Fruit fly (Drosophila melanogaster): Measurements from ENCODE around the gene SIDL.

Gene SIDL

dm6 chr3R:15218824-15219576 is at the start of gene SIDL, which contains the start of gene CG12241:
TSS of gene SIDL (minus strand) at chr3R:15218874.
TSS of gene CG12241 (plus strand) at chr3R:15219256.
- TF ChIP-seq CG7101 (tag; optimal IDR thresholded peaks at IDR 0.05), result peak; percentile 89
- TF ChIP-seq CG1620 (GFP tag; optimal IDR thresholded peaks at IDR 0.05), result peak; percentile 83
- TF ChIP-seq CG7045 (GFP tag; optimal IDR thresholded peaks at IDR 0.05), result peak; percentile 93
- TF ChIP-seq ovo (GFP tag; optimal IDR thresholded peaks at IDR 0.05), result no peak
- peak; percentile 96 for TF ChIP-seq CG12768 (GFP tag; optimal IDR thresholded peaks at IDR 0.05)
- TF ChIP-seq CG33017 (tag; optimal IDR thresholded peaks at IDR 0.05), result peak; percentile 89
- peak; percentile 87 for TF ChIP-seq Clk (GFP tag; optimal IDR thresholded peaks at IDR 0.05)
- TF ChIP-seq Crg-1 (GFP tag; optimal IDR thresholded peaks at IDR 0.05), result peak; percentile 53
- TF ChIP-seq CG5204 (GFP tag; optimal IDR thresholded peaks at IDR 0.05), result no peak
- TF ChIP-seq pad (GFP tag; optimal IDR thresholded peaks at IDR 0.05), result peak; percentile 83
- peak; percentile 91 for TF ChIP-seq CG14711 (tag; optimal IDR thresholded peaks at IDR 0.05)
- TF ChIP-seq toe (GFP tag; optimal IDR thresholded peaks at IDR 0.05), result peak; percentile 95
- peak; percentile 74 for TF ChIP-seq bab1 (GFP tag; optimal IDR thresholded peaks at IDR 0.05)
- TF ChIP-seq CG11617 (GFP tag; optimal IDR thresholded peaks at IDR 0.05), result peak; percentile 87
- TF ChIP-seq cnc (optimal IDR thresholded peaks at IDR 0.05), result no peak
- TF ChIP-seq cic (GFP tag; optimal IDR thresholded peaks at IDR 0.05), result peak; percentile 48
- no peak for TF ChIP-seq kay (GFP tag; ENCODE audit: borderline replicate concordance)
- peak; percentile 54 for TF ChIP-seq tj (GFP tag; optimal IDR thresholded peaks at IDR 0.05)
- TF ChIP-seq Mnt (GFP tag; optimal IDR thresholded peaks at IDR 0.05), result peak; percentile 82
- TF ChIP-seq Hr96 (GFP tag; optimal IDR thresholded peaks at IDR 0.05), result no peak

dm6 chr3R:15268426-15268825 is 49.8 kb upstream of the SIDL start, which contains the start of the genes CG14864 and Zip88E:
TSS of gene CG14864 (minus strand) at chr3R:15268538.
TSS of gene Zip88E (plus strand) at chr3R:15268662.
- TF ChIP-seq ovo (GFP tag; optimal IDR thresholded peaks at IDR 0.05) (no peak), CG33017 (tag; optimal IDR thresholded peaks at IDR 0.05) (no peak), bab1 (GFP tag; optimal IDR thresholded peaks at IDR 0.05) (peak; percentile 16)

- TF ChIP-seq toe (GFP tag; optimal IDR thresholded peaks at IDR 0.05) (no peak), Crg-1 (GFP tag; optimal IDR thresholded peaks at IDR 0.05) (peak; percentile 17), bab1 (GFP tag; optimal IDR thresholded peaks at IDR 0.05) (peak; percentile 74), CG7101 (tag; optimal IDR thresholded peaks at IDR 0.05) (peak; percentile 46), CG14711 (tag; optimal IDR thresholded peaks at IDR 0.05) (peak; percentile 59), CG7045 (GFP tag; optimal IDR thresholded peaks at IDR 0.05) (no peak), Clk (GFP tag; optimal IDR thresholded peaks at IDR 0.05) (no peak), Mnt (GFP tag; optimal IDR thresholded peaks at IDR 0.05) (peak; percentile 60), tj (GFP tag; optimal IDR thresholded peaks at IDR 0.05) (no peak), pad (GFP tag; optimal IDR thresholded peaks at IDR 0.05) (no peak), ovo (GFP tag; optimal IDR thresholded peaks at IDR 0.05) (no peak), CG1620 (GFP tag; optimal IDR thresholded peaks at IDR 0.05) (peak; percentile 20), cnc (optimal IDR thresholded peaks at IDR 0.05) (no peak), cic (GFP tag; optimal IDR thresholded peaks at IDR 0.05) (no peak), kay (GFP tag; ENCODE audit: borderline replicate concordance) (no peak), Hr96 (GFP tag; optimal IDR thresholded peaks at IDR 0.05) (no peak), CG12768 (GFP tag; optimal IDR thresholded peaks at IDR 0.05) (no peak), CG11617 (GFP tag; optimal IDR thresholded peaks at IDR 0.05) (peak; percentile 51), CG33017 (tag; optimal IDR thresholded peaks at IDR 0.05) (peak; percentile 43), CG5204 (GFP tag; optimal IDR thresholded peaks at IDR 0.05) (no peak)
Measured at dm6 chr3R:15265406-15266040, 46.8 kb upstream of the SIDL start, which contains the start of gene ATPsynO. TSS of gene ATPsynO (plus strand) at chr3R:15265591.

- TF ChIP-seq CG33017 (tag; optimal IDR thresholded peaks at IDR 0.05) (no peak), CG1620 (GFP tag; optimal IDR thresholded peaks at IDR 0.05) (no peak), CG7045 (GFP tag; optimal IDR thresholded peaks at IDR 0.05) (no peak), Crg-1 (GFP tag; optimal IDR thresholded peaks at IDR 0.05) (no peak), toe (GFP tag; optimal IDR thresholded peaks at IDR 0.05) (no peak), CG12768 (GFP tag; optimal IDR thresholded peaks at IDR 0.05) (no peak)
Measured at dm6 chr3R:15263946-15264345, 45.3 kb upstream of the SIDL start.

dm6 chr3R:15262710-15263672 is 44.3 kb upstream of the SIDL start, which contains the start of the genes eIF2gamma and Set:
TSS of gene eIF2gamma (minus strand) at chr3R:15263458.
TSS of gene Set (plus strand) at chr3R:15263552.
- TF ChIP-seq CG5204 (GFP tag; optimal IDR thresholded peaks at IDR 0.05) (no peak), CG7101 (tag; optimal IDR thresholded peaks at IDR 0.05) (peak; percentile 61), bab1 (GFP tag; optimal IDR thresholded peaks at IDR 0.05) (peak; percentile 55), CG14711 (tag; optimal IDR thresholded peaks at IDR 0.05) (peak; percentile 26), pad (GFP tag; optimal IDR thresholded peaks at IDR 0.05) (peak; percentile 63), CG7045 (GFP tag; optimal IDR thresholded peaks at IDR 0.05) (no peak), Clk (GFP tag; optimal IDR thresholded peaks at IDR 0.05) (peak; percentile 60), Crg-1 (GFP tag; optimal IDR thresholded peaks at IDR 0.05) (peak; percentile 30), CG1620 (GFP tag; optimal IDR thresholded peaks at IDR 0.05) (peak; percentile 68), CG11617 (GFP tag; optimal IDR thresholded peaks at IDR 0.05) (no peak), CG12768 (GFP tag; optimal IDR thresholded peaks at IDR 0.05) (peak; percentile 41), cic (GFP tag; optimal IDR thresholded peaks at IDR 0.05) (no peak), ovo (GFP tag; optimal IDR thresholded peaks at IDR 0.05) (peak; percentile 47), CG33017 (tag; optimal IDR thresholded peaks at IDR 0.05) (peak; percentile 29), Hr96 (GFP tag; optimal IDR thresholded peaks at IDR 0.05) (no peak), tj (GFP tag; optimal IDR thresholded peaks at IDR 0.05) (peak; percentile 72), Mnt (GFP tag; optimal IDR thresholded peaks at IDR 0.05) (peak; percentile 79), cnc (optimal IDR thresholded peaks at IDR 0.05) (no peak), toe (GFP tag; optimal IDR thresholded peaks at IDR 0.05) (no peak), kay (GFP tag; ENCODE audit: borderline replicate concordance) (no peak)

Measured in whole organism, adult.